Fruit fly (Drosophila melanogaster) whole organism: ENCODE results near the gene PIP82.

Source experiments
- EcR ChIP-seq, 2 experiments: fragments of >200 bp; optimal IDR thresholded peaks; 2 replicates each; lab custom pipeline; 2017; ENCODE audit warnings: missing biosample characterization in 2 of 2, missing genetic modification characterization in 2 of 2, missing genetic modification reagents in 2 of 2
- pan ChIP-seq: fragments of >200 bp; optimal IDR thresholded peaks from 2 replicates; lab custom pipeline; 2017

DNA sequence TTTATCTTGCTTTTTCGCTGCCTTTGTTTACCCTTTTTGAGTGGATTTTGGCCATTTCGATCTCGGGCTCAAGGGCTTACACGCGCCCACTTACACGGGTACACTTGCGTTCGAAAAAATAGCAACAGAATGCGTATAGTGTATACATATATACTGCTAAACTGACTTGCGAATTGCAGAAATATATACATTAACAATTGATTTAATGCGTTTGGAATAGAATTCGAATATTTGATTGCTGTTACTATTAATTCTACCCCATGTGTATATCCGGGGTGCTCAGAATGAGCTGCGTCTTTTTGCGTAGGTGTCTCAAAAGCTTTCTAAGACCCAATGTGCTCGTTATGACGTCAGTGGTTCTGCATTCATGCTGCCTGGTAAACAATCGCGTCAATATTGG lies 36.0 kb downstream of the PIP82 start:
- TF ChIP-seq pan (lab: Kevin White, UChicago) (no peak), EcR (GFP tag; optimal IDR thresholded peaks at IDR 0.05; lab: Kevin White, UChicago) (no peak)
